Worm (Caenorhabditis elegans) whole organism, mixed stage, embryonic: Measurements from ENCODE around the gene flp-1.

Experiments used
- bed-3 ChIP-seq: fragments of 200-800 bp; sonication (Bioruptor generic); optimal IDR thresholded peaks from 3 replicates; lab custom pipeline; 2018; ENCODE audit warnings: mild to moderate bottlenecking, missing genetic modification characterization, moderate library complexity, missing compliant biosample characterization
- blmp-1 ChIP-seq: fragments of 150-350 bp; optimal IDR thresholded peaks from 2 replicates; lab custom pipeline; 2014; ENCODE audit warnings: missing biosample characterization, missing genetic modification characterization
- flh-1 ChIP-seq: fragments of 200-800 bp; sonication (Bioruptor generic); optimal IDR thresholded peaks from 2 replicates; lab custom pipeline; 2018; ENCODE audit warnings: mild to moderate bottlenecking, missing genetic modification characterization, moderate library complexity, missing compliant biosample characterization
- lin-13 ChIP-seq: fragments of 150-350 bp; optimal IDR thresholded peaks from 2 replicates; lab custom pipeline; 2014; ENCODE audit warnings: missing biosample characterization, missing genetic modification characterization
- lsy-2 ChIP-seq: fragments of 150-350 bp; optimal IDR thresholded peaks from 2 replicates; lab custom pipeline; 2014; ENCODE audit warnings: missing biosample characterization, missing genetic modification characterization
- nhr-76 ChIP-seq: sonication (generic microtip); optimal IDR thresholded peaks from 2 replicates; lab custom pipeline; 2017; ENCODE audit warnings: missing biosample characterization, missing genetic modification characterization
- pha-4 ChIP-seq: fragments of 150-350 bp; optimal IDR thresholded peaks from 2 replicates; lab custom pipeline; 2018; ENCODE audit warnings: missing biosample characterization, missing genetic modification reagents, missing genetic modification characterization
- snpc-4 ChIP-seq: fragments of 150-350 bp; optimal IDR thresholded peaks from 2 replicates; lab custom pipeline; 2014; ENCODE audit warnings: missing biosample characterization, missing genetic modification characterization
- unc-62 ChIP-seq: fragments of 150-350 bp; optimal IDR thresholded peaks from 2 replicates; lab custom pipeline; 2014; ENCODE audit warnings: missing biosample characterization, missing genetic modification reagents, missing genetic modification characterization
- ztf-11 ChIP-seq: fragments of 150-350 bp; optimal IDR thresholded peaks from 2 replicates; lab custom pipeline; 2014; ENCODE audit warnings: missing biosample characterization, missing genetic modification characterization

DNA sequence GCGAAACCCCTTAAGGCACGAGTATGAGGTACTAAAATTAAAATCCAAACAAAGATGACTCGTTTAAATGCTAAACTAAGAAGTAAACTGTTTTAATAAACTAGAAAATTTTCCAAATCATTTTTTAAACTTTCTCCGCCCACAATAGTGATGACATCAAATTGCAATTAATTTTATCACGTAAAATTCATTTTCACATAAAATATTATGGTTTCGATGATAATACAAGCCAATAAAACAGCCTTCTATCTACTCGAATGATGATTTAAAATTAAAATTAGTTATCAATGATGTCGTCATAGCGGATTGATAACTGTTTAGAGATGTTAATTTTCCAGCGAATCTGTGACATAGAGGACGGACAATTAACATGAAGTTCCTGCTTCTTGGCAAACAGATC lies 21.2 kb downstream of the flp-1 start, which contains the start of gene C07C7.3:
- TF ChIP-seq pha-4 (tag; lab: Kevin White, UChicago) (no peak), flh-1 (GFP tag; lab: Kevin White, UChicago) (no peak), unc-62 (GFP tag; lab: Kevin White, UChicago) (no peak), ztf-11 (tag; lab: Kevin White, UChicago) (no peak), blmp-1 (no peak), lin-13 (tag; lab: Kevin White, UChicago) (no peak), bed-3 (GFP tag; lab: Kevin White, UChicago) (no peak), snpc-4 (tag; lab: Kevin White, UChicago) (no peak), nhr-76 (tag; lab: Kevin White, UChicago) (no peak), lsy-2 (tag; lab: Kevin White, UChicago) (no peak)
